Fruit fly (Drosophila melanogaster): ENCODE data around the gene CG8661.
A peak's percentile ranks its signal among the peaks of the same experiment; 100 is the strongest.

The CG8661 gene

dm6 chrX:17290960-17291432 is 6.7 kb upstream of the CG8661 start (continued):
- TF ChIP-seq CG32006 (GFP tag; optimal IDR thresholded peaks at IDR 0.05): no peak
- TF ChIP-seq CG16779 (tag; optimal IDR thresholded peaks at IDR 0.05): no peak
- no peak for TF ChIP-seq fd59A (GFP tag; optimal IDR thresholded peaks at IDR 0.05)
- TF ChIP-seq Sox102F (GFP tag; optimal IDR thresholded peaks at IDR 0.05): no peak
- no peak for TF ChIP-seq eg (GFP tag; IDR thresholded peaks at IDR 0.05)
- TF ChIP-seq acj6 (GFP tag; optimal IDR thresholded peaks at IDR 0.05): peak; percentile 37
- TF ChIP-seq CG6276 (GFP tag; optimal IDR thresholded peaks at IDR 0.05): no peak
- no peak for TF ChIP-seq CG6163 (GFP tag; IDR thresholded peaks at IDR 0.05)
- no peak for TF ChIP-seq CG6854 (GFP tag; optimal IDR thresholded peaks at IDR 0.05)
- TF ChIP-seq CG11762 (GFP tag; optimal IDR thresholded peaks at IDR 0.05; ENCODE audit: insufficient read depth): no peak
- no peak for TF ChIP-seq Sox15 (GFP tag; optimal IDR thresholded peaks at IDR 0.05)
- no peak for TF ChIP-seq ss (GFP tag; optimal IDR thresholded peaks at IDR 0.05)
- TF ChIP-seq Met (GFP tag; optimal IDR thresholded peaks at IDR 0.05): peak; percentile 21
- TF ChIP-seq CG10669 (GFP tag; optimal IDR thresholded peaks at IDR 0.05): no peak
- peak; percentile 17 for TF ChIP-seq cyc (GFP tag; optimal IDR thresholded peaks at IDR 0.05)
- no peak for TF ChIP-seq Hr4 (GFP tag; optimal IDR thresholded peaks at IDR 0.05)

- TF ChIP-seq vri (GFP tag; optimal IDR thresholded peaks at IDR 0.05): peak; percentile 90
- TF ChIP-seq CG34406 (GFP tag; optimal IDR thresholded peaks at IDR 0.05): no peak
These were observed 6.1 kb upstream of the CG8661 start for dm6 chrX:17290154-17290959.

DNA sequence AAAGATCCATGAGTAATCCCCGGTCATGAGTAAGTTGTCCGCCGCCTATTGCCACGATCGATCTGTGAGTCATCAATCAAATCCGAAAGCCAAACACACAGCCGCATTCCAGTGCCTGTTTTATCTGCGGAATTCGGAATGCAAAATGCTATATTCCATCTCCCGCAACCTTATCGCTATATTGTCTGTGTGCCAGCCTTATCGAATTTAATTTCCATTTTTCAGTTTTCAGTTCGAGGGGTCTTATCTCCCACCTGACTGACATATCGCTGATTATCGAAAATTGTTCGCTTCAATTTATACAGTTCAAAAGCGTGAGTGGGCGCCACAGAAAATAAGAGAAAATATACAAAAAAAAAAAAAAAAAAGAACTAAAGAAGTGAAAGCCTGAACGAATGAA is 4.9 kb upstream of the CG8661 start:
- no peak for TF ChIP-seq Eip78C (GFP tag)
- peak; percentile 4 for TF ChIP-seq vri (GFP tag; optimal IDR thresholded peaks at IDR 0.05)
- peak; percentile 81 for TF ChIP-seq svp (GFP tag)

- peak; percentile 16 for TF ChIP-seq Eip78C (GFP tag)
- TF ChIP-seq svp (GFP tag): no peak
These were observed 769 bp upstream of the CG8661 start for dm6 chrX:17285069-17285468.

DNA sequence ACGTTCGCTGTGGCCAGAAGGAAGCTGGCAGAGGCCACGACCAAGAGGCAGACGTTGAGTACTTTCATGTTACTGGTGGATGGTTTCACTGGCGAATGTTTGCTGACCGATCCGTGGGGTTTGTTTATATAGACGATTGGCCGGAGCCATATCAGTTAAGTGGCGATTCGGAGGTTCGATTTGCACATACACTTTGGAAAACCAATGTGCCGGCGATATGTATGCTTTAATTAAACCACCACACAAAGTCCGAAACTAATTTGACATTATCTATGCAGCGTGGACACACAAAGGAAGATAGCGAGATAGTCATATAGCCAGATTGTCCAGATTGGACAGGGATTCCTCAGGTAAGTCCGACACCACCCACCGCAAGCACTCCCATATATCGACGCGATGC is 1.7 kb downstream of the CG8661 start, which contains the start of gene CG8664:
CG8664 (minus strand) TSS at position 101 of the 400 bp plus-strand sequence.
- TF ChIP-seq CG11294 (GFP tag; IDR thresholded peaks at IDR 0.05) (no peak), Lpt (GFP tag; optimal IDR thresholded peaks at IDR 0.05) (no peak), Blimp-1 (GFP tag; optimal IDR thresholded peaks at IDR 0.05) (no peak), CG10631 (GFP tag; optimal IDR thresholded peaks at IDR 0.05) (no peak), CG4318 (GFP tag; optimal IDR thresholded peaks at IDR 0.05) (no peak), Hr38 (GFP tag; optimal IDR thresholded peaks at IDR 0.05) (no peak), fd85E (GFP tag; optimal IDR thresholded peaks at IDR 0.05) (no peak), CG7368 (GFP tag; optimal IDR thresholded peaks at IDR 0.05) (no peak), Smox (GFP tag; optimal IDR thresholded peaks at IDR 0.05) (no peak), cyc (GFP tag; optimal IDR thresholded peaks at IDR 0.05) (no peak), vri (GFP tag; optimal IDR thresholded peaks at IDR 0.05) (no peak), CG10669 (GFP tag; optimal IDR thresholded peaks at IDR 0.05) (no peak), CG32006 (GFP tag; optimal IDR thresholded peaks at IDR 0.05) (no peak), fd59A (GFP tag; optimal IDR thresholded peaks at IDR 0.05) (no peak), Eip78C (GFP tag) (no peak), dac (GFP tag; optimal IDR thresholded peaks at IDR 0.05) (no peak), Eip75B (GFP tag; optimal IDR thresholded peaks at IDR 0.05) (no peak), svp (GFP tag) (no peak), OdsH (GFP tag; optimal IDR thresholded peaks at IDR 0.05) (no peak)

Measured in whole organism, prepupa.